In the genomic region with DNA sequence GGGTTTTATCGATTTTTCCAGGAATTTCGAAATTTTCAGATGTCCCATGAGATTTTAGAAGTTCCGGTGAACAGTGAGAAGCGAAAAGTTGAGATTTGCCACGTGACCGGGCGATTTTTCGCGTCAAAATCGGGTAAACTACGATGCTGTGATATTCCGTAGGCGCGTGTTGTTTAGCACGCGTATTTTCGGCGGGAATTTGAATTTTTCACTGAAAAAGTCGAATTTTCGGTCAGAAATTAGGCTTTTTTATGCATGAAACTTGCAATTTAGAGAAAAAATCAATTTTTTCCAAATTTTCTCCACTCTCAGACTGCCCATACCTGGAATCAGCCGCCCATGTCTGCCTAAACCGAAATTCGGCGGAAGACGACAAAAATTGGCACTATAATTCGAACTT, we compare ENCODE assay signal across 5 worm cellular contexts.
A peak's percentile ranks its signal among the peaks of the same experiment; 100 is the strongest.
TF ChIP-seq lines count a peak whose summit lies in the region.

A gene (plus strand): TSS at position 34 of the 400 bp plus-strand sequence.

TF ChIP-seq in whole organism, L1 larva, 84 proteins besides CTCF, POLR2A, EP300 and RAD21:
- TF ChIP-seq efl-1 (optimal IDR thresholded peaks at IDR 0.05; lab: Kevin White, UChicago) = no peak
- peak in 1 of 2 experiments; percentile 91 for TF ChIP-seq efl-1 (GFP tag; optimal IDR thresholded peaks at IDR 0.05 in 1 of 2; lab: Kevin White, UChicago)
- TF ChIP-seq C04F5.9 (tag; optimal IDR thresholded peaks at IDR 0.05; lab: Kevin White, UChicago) = no peak
- TF ChIP-seq elt-3 (tag; optimal IDR thresholded peaks at IDR 0.05; lab: Kevin White, UChicago) = no peak
- TF ChIP-seq skn-1 (tag; optimal IDR thresholded peaks at IDR 0.05; lab: Kevin White, UChicago) = no peak
- TF ChIP-seq nhr-85 (tag; lab: Kevin White, UChicago) = peak; percentile 76

TF ChIP-seq in whole organism, L4 larva, 104 proteins besides CTCF, POLR2A, EP300 and RAD21:
- 0 out of 2 replicates have a peak, but pooled peaks have one; percentile 19 for TF ChIP-seq Y48G9A.11 (GFP tag; IDR thresholded peaks at IDR 0.05; lab: Robert Waterston, UW)
- TF ChIP-seq nhr-6 (tag; optimal IDR thresholded peaks at IDR 0.05; lab: Kevin White, UChicago) = no peak

TF ChIP-seq in whole organism, early embryonic, 17 proteins besides CTCF, POLR2A, EP300 and RAD21:
- TF ChIP-seq tra-4 (tag; optimal IDR thresholded peaks at IDR 0.05; lab: Kevin White, UChicago) = no peak
- TF ChIP-seq hnd-1 (tag; optimal IDR thresholded peaks at IDR 0.05; lab: Kevin White, UChicago) = no peak
- TF ChIP-seq ama-1 (optimal IDR thresholded peaks at IDR 0.05; lab: Kevin White, UChicago) = peak; percentile 4

TF ChIP-seq in whole organism, mixed stage, embryonic, 35 proteins besides CTCF, POLR2A, EP300 and RAD21:
- TF ChIP-seq unc-62 (GFP tag; optimal IDR thresholded peaks at IDR 0.05; lab: Kevin White, UChicago) (no peak), lin-32 (GFP tag; optimal IDR thresholded peaks at IDR 0.05; lab: Kevin White, UChicago) (no peak), M03D4.4 (tag; optimal IDR thresholded peaks at IDR 0.05; lab: Kevin White, UChicago) (no peak), zip-8 (tag; optimal IDR thresholded peaks at IDR 0.05; lab: Kevin White, UChicago) (no peak), ceh-83 (GFP tag; optimal IDR thresholded peaks at IDR 0.05; lab: Kevin White, UChicago) (peak; percentile 2)

TF ChIP-seq in whole organism, young adult, 124 proteins besides CTCF, POLR2A, EP300 and RAD21:
- TF ChIP-seq snpc-4 (GFP tag; optimal IDR thresholded peaks at IDR 0.05; lab: Kevin White, UChicago) (no peak), snpc-4 (tag; optimal IDR thresholded peaks at IDR 0.05; lab: Kevin White, UChicago) (no peak), dox-1 (GFP tag; IDR thresholded peaks at IDR 0.05; lab: Robert Waterston, UW) (no peak), mcd-1 (GFP tag; IDR thresholded peaks at IDR 0.05; lab: Robert Waterston, UW) (0 out of 2 replicates have a peak, but pooled peaks have one; percentile 6), nhr-120 (GFP tag; IDR thresholded peaks at IDR 0.05; lab: Robert Waterston, UW) (no peak), rcor-1 (GFP tag; IDR thresholded peaks at IDR 0.05; lab: Robert Waterston, UW) (no peak), lsy-27 (tag; optimal IDR thresholded peaks at IDR 0.05; lab: Kevin White, UChicago; ENCODE audit: borderline replicate concordance, insufficient read depth) (no peak), lin-26 (GFP tag; IDR thresholded peaks at IDR 0.05; lab: Robert Waterston, UW) (0 out of 2 replicates have a peak, but pooled peaks have one; percentile 16), B0035.1 (tag; optimal IDR thresholded peaks at IDR 0.05; lab: Kevin White, UChicago) (no peak), B0336.3 (GFP tag; IDR thresholded peaks at IDR 0.05; lab: Robert Waterston, UW) (0 out of 2 replicates have a peak, but pooled peaks have one; percentile 19), lin-35 (GFP tag; optimal IDR thresholded peaks at IDR 0.05; lab: Kevin White, UChicago) (no peak), die-1 (tag; optimal IDR thresholded peaks at IDR 0.05; lab: Kevin White, UChicago) (no peak), lsl-1 (GFP tag; optimal IDR thresholded peaks at IDR 0.05; lab: Kevin White, UChicago) (no peak), F57A8.1 (GFP tag; optimal IDR thresholded peaks at IDR 0.05; lab: Kevin White, UChicago) (no peak)
